Fruit fly (Drosophila melanogaster) whole organism, prepupa: ENCODE results near the gene CG31099.
A peak's percentile ranks its signal among the peaks of the same experiment; 100 is the strongest.

Experiments used
- Blimp-1 ChIP-seq: fragments of 200-800 bp; sonication (Bioruptor generic); optimal IDR thresholded peaks from 3 replicates; lab custom pipeline; 2017; ENCODE audit warnings: missing biosample characterization, missing genetic modification characterization, mild to moderate bottlenecking, moderate library complexity, missing genetic modification reagents
- CG10631 ChIP-seq: fragments of 200-800 bp; sonication (Bioruptor generic); optimal IDR thresholded peaks from 2 replicates; lab custom pipeline; 2016; ENCODE audit warnings: missing biosample characterization, missing genetic modification characterization
- CG10669 ChIP-seq: fragments of 200-800 bp; sonication (Bioruptor generic); optimal IDR thresholded peaks from 3 replicates; lab custom pipeline; 2018; ENCODE audit warnings: missing biosample characterization, mild to moderate bottlenecking, missing genetic modification characterization, moderate library complexity
- CG11762 ChIP-seq: fragments of 200-800 bp; sonication (Bioruptor generic); optimal IDR thresholded peaks from 3 replicates; lab custom pipeline; 2016; ENCODE audit warnings: missing biosample characterization, missing genetic modification characterization; ENCODE audit not compliant: insufficient read depth
- CG11902 ChIP-seq: fragments of 200-800 bp; sonication (Bioruptor generic); optimal IDR thresholded peaks from 3 replicates; lab custom pipeline; 2016; ENCODE audit warnings: missing biosample characterization, missing genetic modification characterization
- CG1621 ChIP-seq: fragments of 200-800 bp; sonication (Bioruptor generic); optimal IDR thresholded peaks from 3 replicates; lab custom pipeline; 2018; ENCODE audit warnings: missing biosample characterization, mild to moderate bottlenecking, missing genetic modification characterization
- CG16779 ChIP-seq: fragments of 200-800 bp; sonication (Bioruptor generic); optimal IDR thresholded peaks from 3 replicates; lab custom pipeline; 2017; ENCODE audit warnings: missing biosample characterization, mild to moderate bottlenecking, missing genetic modification characterization
- CG3032 ChIP-seq: fragments of 200-800 bp; optimal IDR thresholded peaks from 2 replicates; lab custom pipeline; 2019; ENCODE audit warnings: missing biosample characterization, mild to moderate bottlenecking, missing genetic modification characterization, moderate library complexity
- CG32006 ChIP-seq: fragments of 200-800 bp; sonication (Bioruptor generic); optimal IDR thresholded peaks from 3 replicates; lab custom pipeline; 2017; ENCODE audit warnings: missing biosample characterization, mild to moderate bottlenecking, missing genetic modification characterization
- CG34406 ChIP-seq: fragments of 200-800 bp; sonication (Bioruptor generic); optimal IDR thresholded peaks from 3 replicates; lab custom pipeline; 2016; ENCODE audit warnings: missing biosample characterization, missing genetic modification characterization
- CG3919 ChIP-seq: fragments of 200-800 bp; sonication (Bioruptor generic); optimal IDR thresholded peaks from 3 replicates; lab custom pipeline; 2016; ENCODE audit warnings: missing biosample characterization, missing genetic modification characterization
- CG6163 ChIP-seq: fragments of 200-800 bp; sonication (Bioruptor generic); IDR thresholded peaks from 3 replicates; pipeline ENCODE4 v1.3.6; 2022; ENCODE audit warnings: missing biosample characterization, missing genetic modification characterization
- CG6276 ChIP-seq: fragments of 200-800 bp; sonication (Bioruptor generic); optimal IDR thresholded peaks from 2 replicates; lab custom pipeline; 2017; ENCODE audit warnings: missing biosample characterization, mild to moderate bottlenecking, missing genetic modification characterization
- CG6792 ChIP-seq: fragments of 200-800 bp; sonication (Bioruptor generic); optimal IDR thresholded peaks from 3 replicates; lab custom pipeline; 2016; ENCODE audit warnings: missing biosample characterization, missing genetic modification characterization
- CG6808 ChIP-seq: fragments of 200-800 bp; sonication (Bioruptor generic); optimal IDR thresholded peaks from 3 replicates; lab custom pipeline; 2017; ENCODE audit warnings: missing biosample characterization, missing genetic modification characterization, mild to moderate bottlenecking, moderate library complexity, missing genetic modification reagents
- Eip75B ChIP-seq: fragments of 200-800 bp; sonication (Bioruptor generic); optimal IDR thresholded peaks from 3 replicates; lab custom pipeline; 2016; ENCODE audit warnings: missing biosample characterization, missing genetic modification characterization
- Eip78C ChIP-seq: fragments of 200-800 bp; sonication (Bioruptor generic); peaks from one replicate; lab custom pipeline; 2016; ENCODE audit warnings: missing biosample characterization, missing genetic modification characterization
- Eip93F ChIP-seq: fragments of 200-800 bp; sonication (Bioruptor generic); optimal IDR thresholded peaks from 2 replicates; lab custom pipeline; 2016; ENCODE audit warnings: missing biosample characterization, mild to moderate bottlenecking, missing genetic modification characterization
- Gug ChIP-seq: fragments of 200-800 bp; sonication (Bioruptor generic); IDR thresholded peaks from 2 replicates; pipeline ENCODE4 v1.3.6; 2022; ENCODE audit warnings: missing biosample characterization, missing genetic modification characterization
- Hr39 ChIP-seq: fragments of 200-800 bp; sonication (Bioruptor generic); optimal IDR thresholded peaks from 2 replicates; lab custom pipeline; 2016; ENCODE audit warnings: missing biosample characterization, missing genetic modification characterization
- Met ChIP-seq: fragments of 200-800 bp; sonication (Bioruptor generic); optimal IDR thresholded peaks from 3 replicates; lab custom pipeline; 2016; ENCODE audit warnings: missing biosample characterization, missing genetic modification characterization
- OdsH ChIP-seq: fragments of 200-800 bp; sonication (Bioruptor generic); optimal IDR thresholded peaks from 3 replicates; lab custom pipeline; 2016; ENCODE audit warnings: missing biosample characterization, missing genetic modification characterization
- Smox ChIP-seq: fragments of 200-800 bp; sonication (Bioruptor generic); optimal IDR thresholded peaks from 3 replicates; lab custom pipeline; 2016; ENCODE audit warnings: missing biosample characterization, missing genetic modification characterization
- Sox102F ChIP-seq: fragments of 200-800 bp; sonication (Bioruptor generic); optimal IDR thresholded peaks from 2 replicates; lab custom pipeline; 2016; ENCODE audit warnings: missing biosample characterization, mild to moderate bottlenecking, missing genetic modification characterization
- Sox14 ChIP-seq: fragments of 200-800 bp; sonication (Bioruptor generic); optimal IDR thresholded peaks from 3 replicates; lab custom pipeline; 2016; ENCODE audit warnings: missing biosample characterization, missing genetic modification characterization
- achi ChIP-seq: fragments of 200-800 bp; sonication (Bioruptor generic); optimal IDR thresholded peaks from 3 replicates; lab custom pipeline; 2016; ENCODE audit warnings: missing biosample characterization, missing genetic modification characterization
- acj6 ChIP-seq: fragments of 200-800 bp; sonication (Bioruptor generic); optimal IDR thresholded peaks from 3 replicates; lab custom pipeline; 2016; ENCODE audit warnings: missing biosample characterization, missing genetic modification characterization
- eg ChIP-seq: fragments of 200-800 bp; sonication (Bioruptor generic); IDR thresholded peaks from 3 replicates; pipeline ENCODE4 v1.3.6; 2022; ENCODE audit warnings: missing biosample characterization, missing genetic modification characterization
- fd59A ChIP-seq: fragments of 200-800 bp; sonication (Bioruptor generic); optimal IDR thresholded peaks from 2 replicates; lab custom pipeline; 2017; ENCODE audit warnings: missing biosample characterization, mild to moderate bottlenecking, missing genetic modification characterization, missing genetic modification reagents
- fkh ChIP-seq: fragments of 200-800 bp; sonication (Bioruptor generic); optimal IDR thresholded peaks from 3 replicates; lab custom pipeline; 2017; ENCODE audit warnings: missing biosample characterization, mild to moderate bottlenecking, missing genetic modification characterization, moderate library complexity
- salr ChIP-seq, 2 experiments: fragments of 200-800 bp; sonication (Bioruptor generic); optimal IDR thresholded peaks; 3 replicates each; lab custom pipeline; 2016 to 2018; ENCODE audit warnings: missing biosample characterization in 2 of 2, missing genetic modification characterization in 2 of 2, mild to moderate bottlenecking in 1 of 2
- svp ChIP-seq: fragments of 200-800 bp; sonication (Bioruptor generic); peaks from one replicate; lab custom pipeline; 2016; ENCODE audit warnings: missing biosample characterization, missing genetic modification characterization
- vri ChIP-seq: fragments of 200-800 bp; sonication (Bioruptor generic); optimal IDR thresholded peaks from 3 replicates; lab custom pipeline; 2016; ENCODE audit warnings: missing biosample characterization, mild to moderate bottlenecking, missing genetic modification characterization

CG31099 gene

DNA sequence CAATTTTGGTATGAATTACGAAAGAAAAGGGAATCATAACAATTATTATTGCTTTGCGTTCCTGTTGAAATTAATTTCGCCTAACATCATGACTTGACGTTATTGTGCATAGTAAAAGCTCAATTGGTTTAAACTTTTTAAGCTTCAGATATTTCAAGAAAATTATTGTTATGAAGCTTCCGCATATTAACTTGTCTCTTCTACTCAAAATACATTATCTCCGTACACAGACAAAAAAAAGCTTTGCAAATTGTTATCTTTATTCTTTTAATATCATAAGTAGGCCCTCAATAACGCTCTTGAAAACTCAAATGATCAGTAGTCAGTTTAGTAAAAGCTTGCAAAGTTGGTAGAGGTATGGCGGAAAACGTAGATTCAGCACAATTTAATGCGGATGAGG, 23.6 kb downstream of the CG31099 start, which contains the start of gene CG13658:
Gene CG13658, plus strand, starts transcription at position 347 of the 400 bp plus-strand sequence.
- TF ChIP-seq fd59A (GFP tag; lab: Kevin White, UChicago) (no peak), CG6276 (GFP tag; lab: Kevin White, UChicago) (no peak), Eip75B (GFP tag; lab: Kevin White, UChicago) (no peak)
- TF ChIP-seq, all 60 proteins: peak for 0

DNA sequence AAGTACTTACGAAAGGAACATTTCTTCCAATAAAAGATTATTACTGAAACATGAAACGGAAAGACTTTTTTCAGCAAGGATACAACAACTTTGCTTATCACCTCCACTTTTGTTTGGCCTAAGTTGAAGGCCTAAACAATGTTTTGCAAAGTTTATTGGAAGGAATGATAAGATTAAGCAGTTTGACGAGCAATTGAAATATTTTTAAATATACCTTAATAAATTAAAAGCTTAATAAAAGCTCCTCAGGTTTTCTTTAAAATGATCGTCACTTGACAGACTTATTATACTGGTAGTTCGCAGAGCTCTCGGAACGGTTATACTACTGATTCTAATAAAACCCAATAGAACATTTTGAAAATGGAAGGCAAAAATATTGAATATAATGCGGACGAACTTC, 25.6 kb downstream of the CG31099 start, which contains the start of gene CG31104:
Gene CG31104, plus strand, starts transcription at position 301 of the 400 bp plus-strand sequence.
- TF ChIP-seq CG16779 (tag; lab: Kevin White, UChicago) (no peak), CG11762 (GFP tag; lab: Kevin White, UChicago) (no peak), Met (GFP tag; lab: Kevin White, UChicago) (no peak), Blimp-1 (no peak), CG32006 (GFP tag; lab: Kevin White, UChicago) (no peak), fkh (GFP tag; lab: Kevin White, UChicago) (no peak), achi (GFP tag; lab: Kevin White, UChicago) (no peak)
- TF ChIP-seq, all 60 proteins: peak for 0

dm6 chr3R:25283209-25283670, 27.5 kb downstream of the CG31099 start, which contains the start of gene CG31300:
TSS of gene CG31300 (plus strand) at chr3R:25283620.
- TF ChIP-seq CG34406 (GFP tag; lab: Kevin White, UChicago) (no peak), acj6 (GFP tag; lab: Kevin White, UChicago) (no peak), OdsH (no peak), CG6808 (GFP tag; lab: Kevin White, UChicago) (no peak), Hr39 (GFP tag; lab: Kevin White, UChicago) (no peak), Gug (GFP tag; lab: Robert Waterston, UW) (no peak), CG1621 (no peak), CG10669 (GFP tag; lab: Kevin White, UChicago) (no peak), CG3919 (GFP tag; lab: Kevin White, UChicago) (no peak)

dm6 chr3R:25281165-25281564, 29.6 kb downstream of the CG31099 start, which contains the start of gene CG11892:
TSS of gene CG11892 (plus strand) at chr3R:25281548.
- TF ChIP-seq CG10631 (GFP tag; lab: Kevin White, UChicago) (no peak), CG6163 (GFP tag; lab: Robert Waterston, UW) (no peak), Sox102F (GFP tag; lab: Kevin White, UChicago) (peak; percentile 23), vri (peak; percentile 46), Sox14 (GFP tag; lab: Kevin White, UChicago) (no peak), Eip93F (GFP tag; lab: Kevin White, UChicago) (no peak), fkh (GFP tag; lab: Kevin White, UChicago) (peak; percentile 90), svp (GFP tag; lab: Kevin White, UChicago) (peak; percentile 46)
- TF ChIP-seq, all 60 proteins: peak for 4

DNA sequence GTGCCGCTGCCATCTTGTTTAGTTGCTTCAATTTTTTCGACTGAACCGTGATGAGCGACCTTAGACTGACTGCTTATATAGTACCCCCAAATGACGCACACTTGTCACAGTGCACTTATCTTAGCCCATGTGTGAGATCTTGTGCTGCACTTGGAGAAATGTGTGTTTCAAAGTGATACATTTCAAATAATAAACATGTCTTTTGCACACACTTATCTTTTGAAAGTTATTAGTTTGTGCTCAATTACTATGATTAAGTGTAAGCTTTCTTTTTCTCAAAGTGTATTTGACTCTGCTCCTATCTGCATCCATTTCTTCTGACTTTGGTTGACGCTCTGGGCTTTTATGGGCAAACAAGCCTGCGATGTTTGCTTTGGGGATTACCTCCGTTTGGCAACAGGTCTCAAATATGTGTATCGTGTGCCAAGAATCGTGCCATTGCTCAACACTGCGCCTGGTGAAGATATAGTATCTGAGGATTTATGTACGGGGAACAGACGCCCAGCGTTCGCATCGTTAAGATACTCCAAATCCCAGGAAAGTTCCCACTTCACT, 30.9 kb downstream of the CG31099 start, which contains the start of gene CG10514:
Gene CG10514, minus strand, starts transcription at position 51 of the 555 bp plus-strand sequence.
- TF ChIP-seq Eip78C (no peak), Eip93F (GFP tag; lab: Kevin White, UChicago) (no peak), CG6792 (GFP tag; lab: Kevin White, UChicago) (no peak), vri (peak; percentile 23), Sox102F (GFP tag; lab: Kevin White, UChicago) (peak; percentile 4), achi (GFP tag; lab: Kevin White, UChicago) (peak; percentile 12), svp (GFP tag; lab: Kevin White, UChicago) (peak; percentile 26)

DNA sequence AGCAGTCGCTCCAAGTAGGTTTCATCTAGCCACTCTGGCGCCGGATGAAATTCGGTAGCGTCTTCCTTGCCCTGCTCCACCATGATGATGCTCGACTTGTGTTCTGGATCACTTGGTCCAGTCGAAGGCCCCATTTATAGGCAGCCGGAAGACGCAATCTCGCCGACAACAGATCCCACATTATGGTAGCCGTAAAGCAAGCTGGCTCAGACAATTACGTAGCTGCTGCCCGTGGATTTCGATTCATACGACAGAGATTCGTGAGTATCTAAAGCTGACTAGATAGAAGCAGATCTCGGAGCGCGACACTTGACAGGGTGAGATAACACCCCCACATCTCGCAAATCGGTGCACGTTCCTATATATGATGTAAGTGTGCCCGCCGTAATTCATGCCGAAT, 33.6 kb downstream of the CG31099 start, which contains the start of gene CG10513:
Gene CG10513, minus strand, starts transcription at position 101 of the 400 bp plus-strand sequence.
- no peak for TF ChIP-seq eg (GFP tag; lab: Robert Waterston, UW)
- no peak for TF ChIP-seq salr (GFP tag; optimal IDR thresholded peaks at IDR 0.05; lab: Kevin White, UChicago)
- TF ChIP-seq CG32006 (GFP tag; lab: Kevin White, UChicago), result no peak
- TF ChIP-seq Smox (GFP tag; lab: Kevin White, UChicago), result no peak
- no peak for TF ChIP-seq CG3032 (tag; lab: Kevin White, UChicago)
- peak; percentile 6 for TF ChIP-seq vri
- TF ChIP-seq Eip93F (GFP tag; lab: Kevin White, UChicago), result no peak
- TF ChIP-seq CG11902, result no peak
